Fruit fly (Drosophila melanogaster) whole organism, embryonic: Measurements from ENCODE around the gene CG14395.

Experiments
- Aef1 ChIP-seq: fragments of 200-800 bp; sonication (Bioruptor generic); IDR thresholded peaks from 3 replicates; pipeline ENCODE4 v1.3.6; 2022; ENCODE audit warnings: missing biosample characterization, missing genetic modification characterization
- BEAF-32 ChIP-seq: fragments of 200-800 bp; sonication (Bioruptor generic); optimal IDR thresholded peaks from 3 replicates; lab custom pipeline; 2017; ENCODE audit warnings: missing biosample characterization, missing genetic modification characterization, mild to moderate bottlenecking, moderate library complexity, missing genetic modification reagents
- Blimp-1 ChIP-seq: fragments of 200-800 bp; sonication (Bioruptor generic); optimal IDR thresholded peaks from 3 replicates; lab custom pipeline; 2018; ENCODE audit warnings: missing biosample characterization, missing genetic modification characterization, mild to moderate bottlenecking, moderate library complexity, missing genetic modification reagents
- CG1024 ChIP-seq: fragments of 200-800 bp; sonication (Bioruptor generic); IDR thresholded peaks from 2 replicates; pipeline ENCODE4 v1.3.6; 2022; ENCODE audit warnings: missing biosample characterization, missing genetic modification characterization
- CG10267 ChIP-seq: fragments of 200-800 bp; sonication (Bioruptor generic); optimal IDR thresholded peaks from 2 replicates; lab custom pipeline; 2018; ENCODE audit warnings: missing biosample characterization, mild to moderate bottlenecking, missing genetic modification characterization, moderate library complexity
- CG10321 ChIP-seq: fragments of 200-800 bp; sonication (Bioruptor generic); IDR thresholded peaks from 2 replicates; pipeline ENCODE4 v1.3.6; 2022; ENCODE audit warnings: missing biosample characterization, missing genetic modification characterization
- CG10366 ChIP-seq: fragments of 200-800 bp; sonication (Bioruptor generic); IDR thresholded peaks from 2 replicates; pipeline ENCODE4 v1.3.6; 2022; ENCODE audit warnings: missing biosample characterization, missing genetic modification characterization
- CG11093 ChIP-seq: fragments of 200-800 bp; sonication (Bioruptor generic); IDR thresholded peaks from 3 replicates; pipeline ENCODE4 v1.3.6; 2022; ENCODE audit warnings: missing biosample characterization, missing genetic modification characterization
- CG11456 ChIP-seq: fragments of 200-800 bp; sonication (Bioruptor generic); IDR thresholded peaks from 3 replicates; pipeline ENCODE4 v1.3.6; 2022; ENCODE audit warnings: missing biosample characterization, missing genetic modification characterization
- CG12744 ChIP-seq: fragments of 200-800 bp; sonication (Bioruptor generic); optimal IDR thresholded peaks from 2 replicates; lab custom pipeline; 2016; ENCODE audit warnings: missing biosample characterization, missing genetic modification characterization
- CG14710 ChIP-seq: fragments of 200-800 bp; sonication (Bioruptor generic); optimal IDR thresholded peaks from 3 replicates; lab custom pipeline; 2019; ENCODE audit warnings: missing biosample characterization, mild to moderate bottlenecking, missing genetic modification characterization, moderate library complexity
- CG15479 ChIP-seq: fragments of 200-800 bp; sonication (Bioruptor generic); optimal IDR thresholded peaks from 3 replicates; lab custom pipeline; 2019; ENCODE audit warnings: missing biosample characterization, mild to moderate bottlenecking, missing genetic modification characterization, moderate library complexity
- CG1603 ChIP-seq: fragments of 200-800 bp; sonication (Bioruptor generic); optimal IDR thresholded peaks from 2 replicates; lab custom pipeline; 2019; ENCODE audit warnings: missing biosample characterization, mild to moderate bottlenecking, missing genetic modification characterization, moderate library complexity
- CG18476 ChIP-seq: fragments of 200-800 bp; sonication (Bioruptor generic); optimal IDR thresholded peaks from 2 replicates; lab custom pipeline; 2016; ENCODE audit warnings: missing biosample characterization, mild to moderate bottlenecking, missing genetic modification characterization
- CG18619 ChIP-seq: fragments of 200-800 bp; sonication (Bioruptor generic); optimal IDR thresholded peaks from 3 replicates; lab custom pipeline; 2017; ENCODE audit warnings: missing biosample characterization, mild to moderate bottlenecking, missing genetic modification characterization
- CG2202 ChIP-seq: fragments of 200-800 bp; sonication (Bioruptor generic); optimal IDR thresholded peaks from 2 replicates; lab custom pipeline; 2018; ENCODE audit warnings: missing biosample characterization, mild to moderate bottlenecking, missing genetic modification characterization
- CG43689 ChIP-seq: fragments of 200-800 bp; sonication (Bioruptor generic); IDR thresholded peaks from 2 replicates; pipeline ENCODE4 v1.3.6; 2022; ENCODE audit warnings: missing biosample characterization, missing genetic modification characterization
- CG6683 ChIP-seq: fragments of 200-800 bp; sonication (Bioruptor generic); optimal IDR thresholded peaks from 2 replicates; lab custom pipeline; 2017; ENCODE audit warnings: missing biosample characterization, mild to moderate bottlenecking, missing genetic modification characterization, missing genetic modification reagents
- CG7745 ChIP-seq: fragments of 200-800 bp; sonication (Bioruptor generic); optimal IDR thresholded peaks from 2 replicates; lab custom pipeline; 2018; ENCODE audit warnings: missing biosample characterization, mild to moderate bottlenecking, missing genetic modification characterization, moderate library complexity
- CG8388 ChIP-seq: fragments of 200-800 bp; sonication (Bioruptor generic); optimal IDR thresholded peaks from 2 replicates; lab custom pipeline; 2019; ENCODE audit warnings: missing biosample characterization, mild to moderate bottlenecking, missing genetic modification characterization, moderate library complexity
- CkIIα-i1 ChIP-seq: fragments of 200-800 bp; sonication (Bioruptor generic); IDR thresholded peaks from 2 replicates; pipeline ENCODE4 v1.3.6; 2022; ENCODE audit warnings: missing biosample characterization, missing genetic modification characterization
- CrebB ChIP-seq: fragments of 200-800 bp; sonication (Bioruptor generic); optimal IDR thresholded peaks from 3 replicates; lab custom pipeline; 2018; ENCODE audit warnings: missing biosample characterization, mild to moderate bottlenecking, missing genetic modification characterization
- Ets65A ChIP-seq: fragments of 200-800 bp; sonication (Bioruptor generic); peaks from one replicate; lab custom pipeline; 2016; ENCODE audit warnings: missing biosample characterization, missing genetic modification characterization
- Hand ChIP-seq: fragments of 200-800 bp; sonication (Bioruptor generic); optimal IDR thresholded peaks from 2 replicates; lab custom pipeline; 2017; ENCODE audit warnings: mild to moderate bottlenecking, missing biosample characterization, missing genetic modification reagents, missing genetic modification characterization
- Hr39 ChIP-seq: fragments of >200 bp; optimal IDR thresholded peaks from 2 replicates; lab custom pipeline; 2017
- MTF-1 ChIP-seq: fragments of 200-800 bp; sonication (Bioruptor generic); optimal IDR thresholded peaks from 2 replicates; lab custom pipeline; 2018; ENCODE audit warnings: missing biosample characterization, mild to moderate bottlenecking, missing genetic modification characterization, borderline replicate concordance
- Med ChIP-seq: fragments of 200-800 bp; sonication (Bioruptor generic); peaks from one replicate; lab custom pipeline; 2016; ENCODE audit warnings: missing biosample characterization, missing genetic modification characterization, mild to moderate bottlenecking, inconsistent platforms, moderate library complexity
- Opbp ChIP-seq: fragments of 200-800 bp; sonication (Bioruptor generic); IDR thresholded peaks from 3 replicates; pipeline ENCODE4 v1.3.6; 2022; ENCODE audit warnings: missing biosample characterization, missing genetic modification characterization; ENCODE audit not compliant: partially characterized antibody
- Rx ChIP-seq: fragments of 200-800 bp; sonication (Bioruptor generic); IDR thresholded peaks from 2 replicates; pipeline ENCODE4 v1.3.6; 2022; ENCODE audit warnings: missing biosample characterization, missing genetic modification characterization
- ara ChIP-seq: fragments of 200-800 bp; sonication (Bioruptor generic); IDR thresholded peaks from 2 replicates; pipeline ENCODE4 v1.3.6; 2022; ENCODE audit warnings: missing biosample characterization, missing genetic modification characterization
- bbx ChIP-seq: fragments of 200-800 bp; sonication (Bioruptor generic); IDR thresholded peaks from 2 replicates; pipeline ENCODE4 v1.3.6; 2022; ENCODE audit warnings: missing biosample characterization, missing genetic modification characterization; ENCODE audit not compliant: partially characterized antibody
- cato ChIP-seq: fragments of 200-800 bp; sonication (Bioruptor generic); optimal IDR thresholded peaks from 2 replicates; lab custom pipeline; 2016; ENCODE audit warnings: missing biosample characterization, missing genetic modification characterization, borderline replicate concordance
- dimm ChIP-seq: fragments of 200-800 bp; sonication (Bioruptor generic); IDR thresholded peaks from 2 replicates; pipeline ENCODE4 v1.3.6; 2022; ENCODE audit warnings: missing biosample characterization, missing genetic modification characterization
- disco-r ChIP-seq: fragments of 200-800 bp; sonication (Bioruptor generic); optimal IDR thresholded peaks from 2 replicates; lab custom pipeline; 2016; ENCODE audit warnings: missing biosample characterization, missing genetic modification characterization
- gce ChIP-seq: fragments of 200-800 bp; sonication (Bioruptor generic); IDR thresholded peaks from 3 replicates; pipeline ENCODE4 v1.3.6; 2022; ENCODE audit warnings: missing biosample characterization, missing genetic modification characterization
- ken ChIP-seq: fragments of 200-800 bp; sonication (Bioruptor generic); IDR thresholded peaks from 3 replicates; pipeline ENCODE4 v1.3.6; 2022; ENCODE audit warnings: missing biosample characterization, missing genetic modification characterization
- lola ChIP-seq, 3 experiments: fragments of >200 bp in 2 of 3; fragments of 200-800 bp in 1 of 3; sonication (Bioruptor generic) in 1 of 3; optimal IDR thresholded peaks; 2 replicates each; lab custom pipeline; 2017 to 2019; ENCODE audit warnings: missing biosample characterization in 3 of 3, missing genetic modification characterization in 3 of 3, mild to moderate bottlenecking in 1 of 3, moderate library complexity in 1 of 3
- mam ChIP-seq: fragments of 200-800 bp; sonication (Bioruptor generic); optimal IDR thresholded peaks from 3 replicates; lab custom pipeline; 2016; ENCODE audit warnings: missing biosample characterization, missing genetic modification characterization
- odd ChIP-seq: fragments of 200-800 bp; sonication (Bioruptor generic); optimal IDR thresholded peaks from 2 replicates; lab custom pipeline; 2017; ENCODE audit warnings: missing biosample characterization, mild to moderate bottlenecking, missing genetic modification characterization
- onecut ChIP-seq: fragments of 200-800 bp; sonication (Bioruptor generic); IDR thresholded peaks from 2 replicates; pipeline ENCODE4 v1.3.6; 2022; ENCODE audit warnings: missing biosample characterization, missing genetic modification characterization
- pzg ChIP-seq: fragments of 200-800 bp; sonication (Bioruptor generic); optimal IDR thresholded peaks from 3 replicates; lab custom pipeline; 2018; ENCODE audit warnings: missing biosample characterization, mild to moderate bottlenecking, missing genetic modification characterization, moderate library complexity
- sd ChIP-seq: fragments of 200-800 bp; sonication (Bioruptor generic); optimal IDR thresholded peaks from 3 replicates; lab custom pipeline; 2018; ENCODE audit warnings: missing biosample characterization, mild to moderate bottlenecking, missing genetic modification characterization, moderate library complexity
- sens-2 ChIP-seq: fragments of 200-800 bp; sonication (Bioruptor generic); IDR thresholded peaks from 2 replicates; pipeline ENCODE4 v1.3.6; 2022; ENCODE audit warnings: missing biosample characterization, missing genetic modification characterization
- sna ChIP-seq: fragments of 200-800 bp; sonication (Bioruptor generic); IDR thresholded peaks from 2 replicates; pipeline ENCODE4 v1.3.6; 2022; ENCODE audit warnings: missing biosample characterization, missing genetic modification characterization; ENCODE audit not compliant: partially characterized antibody
- sqz ChIP-seq: fragments of 200-800 bp; sonication (Bioruptor generic); optimal IDR thresholded peaks from 3 replicates; lab custom pipeline; 2018; ENCODE audit warnings: missing biosample characterization, mild to moderate bottlenecking, missing genetic modification characterization
- stwl ChIP-seq: fragments of 200-800 bp; sonication (Bioruptor generic); optimal IDR thresholded peaks from 3 replicates; lab custom pipeline; 2018; ENCODE audit warnings: missing biosample characterization, mild to moderate bottlenecking, missing genetic modification characterization, moderate library complexity
- trh ChIP-seq: fragments of 200-800 bp; sonication (Bioruptor generic); optimal IDR thresholded peaks from 2 replicates; lab custom pipeline; 2016; ENCODE audit warnings: missing biosample characterization, missing genetic modification characterization
- vnd ChIP-seq: fragments of 200-800 bp; sonication (Bioruptor generic); IDR thresholded peaks from 3 replicates; pipeline ENCODE4 v1.3.6; 2022; ENCODE audit warnings: missing biosample characterization, missing genetic modification characterization; ENCODE audit not compliant: partially characterized antibody

CG14395 gene

dm6 chr3R:12717588-12718535, 55.2 kb downstream of the CG14395 start (continued):
- TF ChIP-seq Opbp (GFP tag; lab: Robert Waterston, UW): no peak
- TF ChIP-seq CG14710: peak; percentile 1
- no peak for TF ChIP-seq bbx (GFP tag; lab: Robert Waterston, UW)
- TF ChIP-seq Med (GFP tag; lab: Kevin White, UChicago): peak; percentile 86
- no peak for TF ChIP-seq CG1603
- TF ChIP-seq CkIIα-i1 (GFP tag; lab: Robert Waterston, UW): no peak
- TF ChIP-seq CG8388: peak; percentile 33
- peak; percentile 66 for TF ChIP-seq Ets65A (GFP tag; lab: Kevin White, UChicago)
- peak; percentile 42 for TF ChIP-seq CG18619 (GFP tag; lab: Kevin White, UChicago)
- TF ChIP-seq ken (GFP tag; lab: Robert Waterston, UW): 0 out of 3 replicates have a peak, but pooled peaks have one; percentile 39
- TF ChIP-seq dimm (GFP tag; lab: Robert Waterston, UW): no peak
- peak; percentile 54 for TF ChIP-seq Hand (GFP tag; lab: Kevin White, UChicago)
- TF ChIP-seq mam (GFP tag; lab: Kevin White, UChicago): peak; percentile 80
- TF ChIP-seq cato: no peak
- TF ChIP-seq Rx (GFP tag; lab: Robert Waterston, UW): peak; percentile 46; the same call in 1 of the 2 replicates
- TF ChIP-seq Hr39: no peak
- TF ChIP-seq pzg: no peak
- peak; percentile 47 for TF ChIP-seq sd (tag; lab: Kevin White, UChicago)
- TF ChIP-seq onecut (GFP tag; lab: Robert Waterston, UW): no peak
- TF ChIP-seq CG10267 (tag; lab: Kevin White, UChicago): no peak
- TF ChIP-seq CG18476 (GFP tag; lab: Kevin White, UChicago): peak; percentile 35
- TF ChIP-seq trh: no peak
- TF ChIP-seq odd (GFP tag; lab: Kevin White, UChicago): no peak
- TF ChIP-seq CG10366 (GFP tag; lab: Robert Waterston, UW): peak; percentile 53; the same call in 1 of the 2 replicates
- TF ChIP-seq CG7745 (tag; lab: Kevin White, UChicago): no peak
- TF ChIP-seq CG1024 (GFP tag; lab: Robert Waterston, UW): no peak
- peak; percentile 52 for TF ChIP-seq Blimp-1
- no peak for TF ChIP-seq vnd (GFP tag; lab: Robert Waterston, UW)
- TF ChIP-seq BEAF-32 (GFP tag; lab: Kevin White, UChicago): no peak
- no peak for TF ChIP-seq lola (GFP tag; optimal IDR thresholded peaks at IDR 0.05; lab: Kevin White, UChicago)
- no peak for TF ChIP-seq gce
- no peak for TF ChIP-seq CG15479
- TF ChIP-seq MTF-1 (GFP tag; lab: Kevin White, UChicago): no peak
- no peak for TF ChIP-seq sens-2 (GFP tag; lab: Robert Waterston, UW)
- TF ChIP-seq CG43689 (GFP tag; lab: Robert Waterston, UW): no peak
- peak; percentile 45 for TF ChIP-seq CG12744 (GFP tag; lab: Kevin White, UChicago)
- no peak for TF ChIP-seq CG6683 (GFP tag; lab: Kevin White, UChicago)
- TF ChIP-seq stwl (tag; lab: Kevin White, UChicago): no peak
- 0 out of 2 replicates have a peak, but pooled peaks have one; percentile 19 for TF ChIP-seq ara (GFP tag; lab: Robert Waterston, UW)
- peak; percentile 49; the same call in 2 of the 3 replicates for TF ChIP-seq Aef1 (GFP tag; lab: Robert Waterston, UW)
- TF ChIP-seq CG11456 (GFP tag; lab: Robert Waterston, UW): peak; percentile 64; the same call in 2 of the 3 replicates
- no peak for TF ChIP-seq CG2202 (tag; lab: Kevin White, UChicago)
- no peak for TF ChIP-seq CG10321 (GFP tag; lab: Robert Waterston, UW)
- TF ChIP-seq disco-r (GFP tag; lab: Kevin White, UChicago): no peak
- TF ChIP-seq sqz: peak; percentile 10
- no peak for TF ChIP-seq sna
- TF ChIP-seq CrebB: no peak
- TF ChIP-seq CG11093 (GFP tag; lab: Robert Waterston, UW): no peak
